Fruit fly (Drosophila melanogaster) whole organism, embryonic: ENCODE measurements around the gene CG31467.

Source experiments
- Blimp-1 ChIP-seq: fragments of 200-800 bp; sonication (Bioruptor generic); optimal IDR thresholded peaks from 3 replicates; lab custom pipeline; 2018; ENCODE audit warnings: missing biosample characterization, missing genetic modification characterization, mild to moderate bottlenecking, moderate library complexity, missing genetic modification reagents
- CG10209 ChIP-seq: fragments of 200-800 bp; sonication (Bioruptor generic); optimal IDR thresholded peaks from 3 replicates; lab custom pipeline; 2017; ENCODE audit warnings: missing biosample characterization, mild to moderate bottlenecking, missing genetic modification characterization, missing genetic modification reagents
- CG10979 ChIP-seq: fragments of 200-800 bp; sonication (Bioruptor generic); optimal IDR thresholded peaks from 2 replicates; lab custom pipeline; 2018; ENCODE audit warnings: missing biosample characterization, mild to moderate bottlenecking, missing genetic modification characterization, moderate library complexity
- CG11085 ChIP-seq: fragments of 200-800 bp; sonication (Bioruptor generic); IDR thresholded peaks from 2 replicates; pipeline ENCODE4 v1.3.6; 2022; ENCODE audit warnings: missing biosample characterization, missing genetic modification characterization
- CG12769 ChIP-seq: fragments of 200-800 bp; sonication (Bioruptor generic); optimal IDR thresholded peaks from 2 replicates; lab custom pipeline; 2019; ENCODE audit warnings: missing biosample characterization, mild to moderate bottlenecking, missing genetic modification characterization, moderate library complexity
- CG13287 ChIP-seq: fragments of 200-800 bp; sonication (Bioruptor generic); IDR thresholded peaks from 2 replicates; pipeline ENCODE4 v1.3.6; 2022; ENCODE audit warnings: missing biosample characterization, missing genetic modification characterization; ENCODE audit not compliant: partially characterized antibody
- CG14050 ChIP-seq: fragments of 200-800 bp; sonication (Bioruptor generic); IDR thresholded peaks from 3 replicates; pipeline ENCODE4 v1.3.6; 2022; ENCODE audit warnings: missing biosample characterization, missing genetic modification characterization
- CG14441 ChIP-seq: fragments of 200-800 bp; sonication (Bioruptor generic); IDR thresholded peaks from 2 replicates; pipeline ENCODE4 v1.3.6; 2022; ENCODE audit warnings: missing biosample characterization, missing genetic modification characterization
- CG14710 ChIP-seq: fragments of 200-800 bp; sonication (Bioruptor generic); optimal IDR thresholded peaks from 3 replicates; lab custom pipeline; 2019; ENCODE audit warnings: missing biosample characterization, mild to moderate bottlenecking, missing genetic modification characterization, moderate library complexity
- CG15696 ChIP-seq: fragments of 200-800 bp; sonication (Bioruptor generic); optimal IDR thresholded peaks from 2 replicates; lab custom pipeline; 2019; ENCODE audit warnings: missing biosample characterization, mild to moderate bottlenecking, missing genetic modification characterization, moderate library complexity
- CG16815 ChIP-seq: fragments of 200-800 bp; sonication (Bioruptor generic); optimal IDR thresholded peaks from 3 replicates; lab custom pipeline; 2017; ENCODE audit warnings: missing biosample characterization, mild to moderate bottlenecking, missing genetic modification characterization
- CG1832 ChIP-seq: fragments of 200-800 bp; sonication (Bioruptor generic); optimal IDR thresholded peaks from 2 replicates; lab custom pipeline; 2017; ENCODE audit warnings: missing biosample characterization, mild to moderate bottlenecking, missing genetic modification characterization, inconsistent platforms
- CG18619 ChIP-seq: fragments of 200-800 bp; sonication (Bioruptor generic); optimal IDR thresholded peaks from 3 replicates; lab custom pipeline; 2017; ENCODE audit warnings: missing biosample characterization, mild to moderate bottlenecking, missing genetic modification characterization
- CG2678 ChIP-seq: fragments of 200-800 bp; sonication (Bioruptor generic); optimal IDR thresholded peaks from 3 replicates; lab custom pipeline; 2019; ENCODE audit warnings: missing biosample characterization, mild to moderate bottlenecking, missing genetic modification characterization, moderate library complexity
- CG31365 ChIP-seq: fragments of 200-800 bp; sonication (Bioruptor generic); optimal IDR thresholded peaks from 2 replicates; lab custom pipeline; 2018; ENCODE audit warnings: missing biosample characterization, mild to moderate bottlenecking, missing genetic modification characterization
- CG3163 ChIP-seq: fragments of 200-800 bp; sonication (Bioruptor generic); optimal IDR thresholded peaks from 3 replicates; lab custom pipeline; 2016; ENCODE audit warnings: missing biosample characterization, missing genetic modification characterization
- CG43689 ChIP-seq: fragments of 200-800 bp; sonication (Bioruptor generic); IDR thresholded peaks from 2 replicates; pipeline ENCODE4 v1.3.6; 2022; ENCODE audit warnings: missing biosample characterization, missing genetic modification characterization
- CG4707 ChIP-seq: fragments of 200-800 bp; sonication (Bioruptor generic); optimal IDR thresholded peaks from 2 replicates; lab custom pipeline; 2018; ENCODE audit warnings: missing biosample characterization, mild to moderate bottlenecking, missing genetic modification characterization, moderate library complexity
- CG4820 ChIP-seq: fragments of 200-800 bp; sonication (Bioruptor generic); optimal IDR thresholded peaks from 3 replicates; lab custom pipeline; 2016; ENCODE audit warnings: missing biosample characterization, missing genetic modification characterization
- CG6175 ChIP-seq: fragments of 200-800 bp; sonication (Bioruptor generic); IDR thresholded peaks from 3 replicates; pipeline ENCODE4 v1.3.6; 2022; ENCODE audit warnings: missing biosample characterization, missing genetic modification characterization
- CG8290 ChIP-seq, 3 experiments: fragments of 200-800 bp; sonication (Bioruptor generic); optimal IDR thresholded peaks; 2 replicates each; lab custom pipeline; 2016 to 2019; ENCODE audit warnings: missing biosample characterization in 3 of 3, missing genetic modification characterization in 3 of 3, mild to moderate bottlenecking in 2 of 3, moderate library complexity in 1 of 3
- CG8388 ChIP-seq: fragments of 200-800 bp; sonication (Bioruptor generic); optimal IDR thresholded peaks from 2 replicates; lab custom pipeline; 2019; ENCODE audit warnings: missing biosample characterization, mild to moderate bottlenecking, missing genetic modification characterization, moderate library complexity
- D19B ChIP-seq: fragments of 200-800 bp; sonication (Bioruptor generic); optimal IDR thresholded peaks from 2 replicates; lab custom pipeline; 2017; ENCODE audit warnings: missing biosample characterization, mild to moderate bottlenecking, missing genetic modification characterization
- Dll ChIP-seq: fragments of 200-800 bp; sonication (Bioruptor generic); IDR thresholded peaks from 4 replicates; pipeline ENCODE4 v1.3.6; 2022; ENCODE audit warnings: missing biosample characterization, missing genetic modification characterization; ENCODE audit not compliant: partially characterized antibody
- Doc3 ChIP-seq: fragments of 200-800 bp; sonication (Bioruptor generic); IDR thresholded peaks from 3 replicates; pipeline ENCODE4 v1.3.6; 2022; ENCODE audit warnings: missing biosample characterization, missing genetic modification characterization; ENCODE audit not compliant: partially characterized antibody
- Elba2 ChIP-seq: fragments of 200-800 bp; sonication (Bioruptor generic); optimal IDR thresholded peaks from 3 replicates; lab custom pipeline; 2016; ENCODE audit warnings: missing biosample characterization, missing genetic modification characterization
- Ets65A ChIP-seq: fragments of 200-800 bp; sonication (Bioruptor generic); peaks from one replicate; lab custom pipeline; 2016; ENCODE audit warnings: missing biosample characterization, missing genetic modification characterization
- HLH54F ChIP-seq: fragments of 200-800 bp; sonication (Bioruptor generic); optimal IDR thresholded peaks from 3 replicates; lab custom pipeline; 2016; ENCODE audit warnings: missing biosample characterization, missing genetic modification characterization
- HLHmδ ChIP-seq: fragments of 200-800 bp; sonication (Bioruptor generic); optimal IDR thresholded peaks from 2 replicates; lab custom pipeline; 2018; ENCODE audit warnings: missing biosample characterization, mild to moderate bottlenecking, missing genetic modification characterization, moderate library complexity
- MTF-1 ChIP-seq: fragments of 200-800 bp; sonication (Bioruptor generic); optimal IDR thresholded peaks from 2 replicates; lab custom pipeline; 2018; ENCODE audit warnings: missing biosample characterization, mild to moderate bottlenecking, missing genetic modification characterization, borderline replicate concordance
- Med ChIP-seq: fragments of 200-800 bp; sonication (Bioruptor generic); peaks from one replicate; lab custom pipeline; 2016; ENCODE audit warnings: missing biosample characterization, missing genetic modification characterization, mild to moderate bottlenecking, inconsistent platforms, moderate library complexity
- Meics ChIP-seq: fragments of 200-800 bp; sonication (Bioruptor generic); optimal IDR thresholded peaks from 2 replicates; lab custom pipeline; 2017; ENCODE audit warnings: missing biosample characterization, mild to moderate bottlenecking, missing genetic modification characterization
- NC2α ChIP-seq: fragments of 200-800 bp; sonication (Bioruptor generic); optimal IDR thresholded peaks from 2 replicates; lab custom pipeline; 2016; ENCODE audit warnings: missing biosample characterization, missing genetic modification characterization
- Nf-YB ChIP-seq: fragments of 200-800 bp; sonication (Bioruptor generic); optimal IDR thresholded peaks from 3 replicates; lab custom pipeline; 2019; ENCODE audit warnings: missing biosample characterization, mild to moderate bottlenecking, missing genetic modification characterization, moderate library complexity
- Ravus ChIP-seq: fragments of 200-800 bp; sonication (Bioruptor generic); IDR thresholded peaks from 2 replicates; pipeline ENCODE4 v1.3.6; 2022; ENCODE audit warnings: missing biosample characterization, missing genetic modification characterization
- Sox100B ChIP-seq: fragments of 200-800 bp; sonication (Bioruptor generic); optimal IDR thresholded peaks from 3 replicates; lab custom pipeline; 2018; ENCODE audit warnings: missing biosample characterization, mild to moderate bottlenecking, missing genetic modification characterization
- Taf1 ChIP-seq: fragments of 200-800 bp; sonication (Bioruptor generic); IDR thresholded peaks from 2 replicates; pipeline ENCODE4 v1.3.6; 2022; ENCODE audit warnings: missing biosample characterization, missing genetic modification characterization
- bigmax ChIP-seq: fragments of 200-800 bp; sonication (Bioruptor generic); optimal IDR thresholded peaks from 2 replicates; lab custom pipeline; 2018; ENCODE audit warnings: missing biosample characterization, mild to moderate bottlenecking, missing genetic modification characterization
- chm ChIP-seq: fragments of 200-800 bp; sonication (Bioruptor generic); IDR thresholded peaks from 2 replicates; pipeline ENCODE4 v1.3.6; 2022; ENCODE audit warnings: missing biosample characterization, missing genetic modification characterization
- fd102C ChIP-seq: fragments of 200-800 bp; sonication (Bioruptor generic); optimal IDR thresholded peaks from 2 replicates; lab custom pipeline; 2018; ENCODE audit warnings: missing biosample characterization, mild to moderate bottlenecking, missing genetic modification characterization, moderate library complexity
- mld ChIP-seq: fragments of 200-800 bp; sonication (Bioruptor generic); IDR thresholded peaks from 3 replicates; pipeline ENCODE4 v1.3.6; 2022; ENCODE audit warnings: missing biosample characterization, missing genetic modification characterization; ENCODE audit not compliant: partially characterized antibody
- pho ChIP-seq: fragments of 200-800 bp; sonication (Bioruptor generic); optimal IDR thresholded peaks from 2 replicates; lab custom pipeline; 2016; ENCODE audit warnings: missing biosample characterization, missing genetic modification characterization
- pros ChIP-seq: fragments of 200-800 bp; sonication (Bioruptor generic); optimal IDR thresholded peaks from 3 replicates; lab custom pipeline; 2019; ENCODE audit warnings: missing biosample characterization, mild to moderate bottlenecking, missing genetic modification characterization, moderate library complexity
- sima ChIP-seq: fragments of 200-800 bp; sonication (Bioruptor generic); optimal IDR thresholded peaks from 2 replicates; lab custom pipeline; 2016; ENCODE audit warnings: missing biosample characterization, missing genetic modification characterization
- so ChIP-seq: fragments of 200-800 bp; sonication (Bioruptor generic); IDR thresholded peaks from 3 replicates; pipeline ENCODE4 v1.3.6; 2022; ENCODE audit warnings: missing biosample characterization, missing genetic modification characterization
- tna ChIP-seq: fragments of 200-800 bp; sonication (Bioruptor generic); IDR thresholded peaks from 2 replicates; pipeline ENCODE4 v1.3.6; 2022; ENCODE audit warnings: missing biosample characterization, missing genetic modification characterization; ENCODE audit not compliant: partially characterized antibody
- tup ChIP-seq: fragments of 200-800 bp; sonication (Bioruptor generic); optimal IDR thresholded peaks from 2 replicates; lab custom pipeline; 2016; ENCODE audit warnings: missing biosample characterization, mild to moderate bottlenecking, missing genetic modification characterization, moderate library complexity
- unpg ChIP-seq: fragments of 200-800 bp; sonication (Bioruptor generic); optimal IDR thresholded peaks from 3 replicates; lab custom pipeline; 2018; ENCODE audit warnings: missing biosample characterization, mild to moderate bottlenecking, missing genetic modification characterization, moderate library complexity
- yki ChIP-seq: fragments of >200 bp; optimal IDR thresholded peaks from 3 replicates; lab custom pipeline; 2018
- zfh1 ChIP-seq: fragments of 200-800 bp; sonication (Bioruptor generic); IDR thresholded peaks from 3 replicates; pipeline ENCODE4 v1.3.6; 2022; ENCODE audit warnings: missing biosample characterization, missing genetic modification characterization

CG31467 gene

DNA sequence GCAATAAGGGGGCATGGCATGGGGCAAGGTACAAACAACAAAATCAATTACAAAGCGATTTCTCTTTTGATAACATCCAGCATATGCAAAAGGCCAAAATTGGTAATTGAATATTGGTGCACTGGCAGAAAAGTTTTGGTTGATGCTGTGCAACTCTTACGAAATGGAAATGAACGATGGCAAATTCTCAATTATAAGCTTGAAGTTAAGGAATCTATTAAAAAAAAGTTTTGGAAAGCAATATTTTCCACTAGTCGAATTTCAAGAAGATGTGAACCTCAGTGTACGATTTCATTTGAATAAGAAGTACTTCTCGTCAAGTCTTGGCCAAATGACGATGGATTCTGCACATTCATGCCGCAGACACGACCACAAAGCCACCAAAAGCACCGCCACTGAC, 50.7 kb downstream of the CG31467 start (continued):
- no peak for TF ChIP-seq yki (lab: Kevin White, UChicago)
- TF ChIP-seq CG10979, result peak; percentile 56
- TF ChIP-seq Med (GFP tag; lab: Kevin White, UChicago), result peak; percentile 76
- peak; percentile 42 for TF ChIP-seq Blimp-1 (GFP tag; lab: Kevin White, UChicago)
- no peak for TF ChIP-seq CG31365
- no peak for TF ChIP-seq chm (GFP tag; lab: Robert Waterston, UW)
- peak; percentile 23 for TF ChIP-seq CG14710 (tag; lab: Kevin White, UChicago)
- no peak for TF ChIP-seq Ravus
- TF ChIP-seq Ets65A (GFP tag; lab: Kevin White, UChicago), result peak; percentile 91
- no peak for TF ChIP-seq CG14050
- no peak for TF ChIP-seq Elba2 (GFP tag; lab: Kevin White, UChicago)
- no peak for TF ChIP-seq HLHmδ (GFP tag; lab: Kevin White, UChicago)
- TF ChIP-seq zfh1 (GFP tag; lab: Robert Waterston, UW), result peak; percentile 66; the same call in 2 of the 3 replicates
- TF ChIP-seq unpg, result peak; percentile 24
- TF ChIP-seq CG1832, result no peak
- TF ChIP-seq tna (GFP tag; lab: Robert Waterston, UW), result no peak
- no peak for TF ChIP-seq NC2α
- no peak for TF ChIP-seq CG43689
- TF ChIP-seq CG8388, result peak; percentile 26
- no peak for TF ChIP-seq Dll (GFP tag; lab: Robert Waterston, UW)
- no peak for TF ChIP-seq CG3163
- no peak for TF ChIP-seq fd102C
- TF ChIP-seq bigmax (GFP tag; lab: Kevin White, UChicago), result no peak
- peak; percentile 6 for TF ChIP-seq CG16815 (GFP tag; lab: Kevin White, UChicago)
- TF ChIP-seq CG4820, result no peak
- TF ChIP-seq pros (GFP tag; lab: Kevin White, UChicago), result no peak
- no peak for TF ChIP-seq CG12769 (tag; lab: Kevin White, UChicago)
- no peak for TF ChIP-seq CG18619 (GFP tag; lab: Kevin White, UChicago)
- TF ChIP-seq CG6175 (GFP tag; lab: Robert Waterston, UW), result no peak
- no peak for TF ChIP-seq Nf-YB (GFP tag; lab: Kevin White, UChicago)
- no peak for TF ChIP-seq pho (GFP tag; lab: Kevin White, UChicago)
- TF ChIP-seq so (GFP tag; lab: Robert Waterston, UW), result 0 out of 3 replicates have a peak, but pooled peaks have one; percentile 48
- no peak for TF ChIP-seq D19B (GFP tag; lab: Kevin White, UChicago)
- TF ChIP-seq CG8290 (GFP tag; optimal IDR thresholded peaks at IDR 0.05; lab: Kevin White, UChicago), result no peak
- no peak for TF ChIP-seq CG8290 (tag; optimal IDR thresholded peaks at IDR 0.05; lab: Kevin White, UChicago)
- no peak for TF ChIP-seq Doc3 (GFP tag; lab: Robert Waterston, UW)
- TF ChIP-seq CG4707 (GFP tag; lab: Kevin White, UChicago), result no peak
- TF ChIP-seq CG15696 (tag; lab: Kevin White, UChicago), result no peak
- no peak for TF ChIP-seq tup (GFP tag; lab: Kevin White, UChicago)
- TF ChIP-seq Meics (GFP tag; lab: Kevin White, UChicago), result no peak
- TF ChIP-seq Taf1 (GFP tag; lab: Robert Waterston, UW), result no peak
- no peak for TF ChIP-seq CG13287
- TF ChIP-seq HLH54F (GFP tag; lab: Kevin White, UChicago), result peak; percentile 20
- no peak for TF ChIP-seq Sox100B (GFP tag; lab: Kevin White, UChicago)
- no peak for TF ChIP-seq sima (GFP tag; lab: Kevin White, UChicago)
- no peak for TF ChIP-seq MTF-1
- TF ChIP-seq CG11085 (GFP tag; lab: Robert Waterston, UW), result no peak
- no peak for TF ChIP-seq mld (GFP tag; lab: Robert Waterston, UW)
- TF ChIP-seq CG10209 (GFP tag; lab: Kevin White, UChicago), result peak; percentile 17
- TF ChIP-seq CG14441 (GFP tag; lab: Robert Waterston, UW), result peak; percentile 26; the same call in 1 of the 2 replicates
- peak; percentile 37 for TF ChIP-seq CG2678 (tag; lab: Kevin White, UChicago)
